Worm (Caenorhabditis elegans) whole organism, L4 larva: ENCODE results near the gene fbxa-88.

Experiments
- F44E2.7 ChIP-seq: fragments of 200-800 bp; sonication (Bioruptor generic); IDR thresholded peaks from 2 replicates; pipeline ENCODE4 v2.1.2; 2022; ENCODE audit warnings: missing genetic modification characterization, missing compliant biosample characterization
- Y5F2A.4 ChIP-seq: fragments of 200-800 bp; sonication (Bioruptor generic); optimal IDR thresholded peaks from 2 replicates; lab custom pipeline; 2018; ENCODE audit warnings: mild to moderate bottlenecking, missing genetic modification characterization, missing compliant biosample characterization
- ZK337.2 ChIP-seq: fragments of 200-800 bp; sonication (Bioruptor generic); IDR thresholded peaks from 2 replicates; pipeline ENCODE4 v1.3.6; 2022; ENCODE audit warnings: missing genetic modification reagents, missing genetic modification characterization, missing compliant biosample characterization
- aha-1 ChIP-seq: fragments of 150-350 bp; peaks from one replicate; lab custom pipeline; 2014; ENCODE audit warnings: missing biosample characterization, missing genetic modification characterization
- aly-2 ChIP-seq: sonication (generic microtip); optimal IDR thresholded peaks from 2 replicates; lab custom pipeline; 2018; ENCODE audit warnings: missing biosample characterization, missing genetic modification characterization
- ama-1 ChIP-seq: fragments of 150-350 bp; optimal IDR thresholded peaks from 2 replicates; lab custom pipeline; 2014; ENCODE audit warnings: inconsistent platforms, mixed read lengths
- arid-1 ChIP-seq: fragments of 200-800 bp; sonication (Bioruptor generic); conservative IDR thresholded peaks from 2 replicates; pipeline ENCODE4 v1.3.6; 2022; ENCODE audit warnings: missing genetic modification reagents, missing genetic modification characterization, missing compliant biosample characterization
- ceh-28 ChIP-seq: fragments of 150-350 bp; optimal IDR thresholded peaks from 2 replicates; lab custom pipeline; 2014; ENCODE audit warnings: missing biosample characterization, missing genetic modification reagents, missing genetic modification characterization
- ceh-32 ChIP-seq: sonication (generic microtip); optimal IDR thresholded peaks from 2 replicates; lab custom pipeline; 2016; ENCODE audit warnings: mild to moderate bottlenecking, missing genetic modification characterization, missing compliant biosample characterization; ENCODE audit not compliant: poor library complexity
- ceh-62 ChIP-seq: sonication (generic microtip); optimal IDR thresholded peaks from 2 replicates; lab custom pipeline; 2017; ENCODE audit warnings: missing biosample characterization, missing genetic modification characterization
- daf-12 ChIP-seq: fragments of 150-350 bp; optimal IDR thresholded peaks from 2 replicates; lab custom pipeline; 2014; ENCODE audit warnings: missing biosample characterization, missing genetic modification reagents, missing genetic modification characterization
- daf-16 ChIP-seq, 3 experiments: sonication (generic microtip); optimal IDR thresholded peaks; 2 replicates each; lab custom pipeline; 2016 to 2017; ENCODE audit warnings: missing genetic modification characterization in 3 of 3, missing genetic modification reagents in 3 of 3, mild to moderate bottlenecking in 2 of 3, missing compliant biosample characterization in 2 of 3, missing biosample characterization in 1 of 3, moderate library complexity in 1 of 3
- daf-8 ChIP-seq: fragments of 200-800 bp; sonication (Bioruptor generic); IDR thresholded peaks from 2 replicates; pipeline ENCODE4 v1.3.6; 2022; ENCODE audit warnings: missing genetic modification characterization, missing compliant biosample characterization
- dmd-6 ChIP-seq: fragments of 200-800 bp; sonication (Bioruptor generic); IDR thresholded peaks from 2 replicates; pipeline ENCODE4 v1.3.6; 2022; ENCODE audit warnings: missing genetic modification reagents, missing genetic modification characterization, missing compliant biosample characterization
- dmd-9 ChIP-seq: fragments of 200-800 bp; sonication (Bioruptor generic); IDR thresholded peaks from 2 replicates; pipeline ENCODE4 v1.3.6; 2022; ENCODE audit warnings: missing genetic modification reagents, missing genetic modification characterization, missing compliant biosample characterization
- dve-1 ChIP-seq: sonication (generic microtip); optimal IDR thresholded peaks from 2 replicates; lab custom pipeline; 2017; ENCODE audit warnings: antibody characterized with exemption, mild to moderate bottlenecking, missing genetic modification characterization, missing compliant biosample characterization; ENCODE audit not compliant: insufficient read depth
- fkh-10 ChIP-seq: fragments of 150-350 bp; optimal IDR thresholded peaks from 2 replicates; lab custom pipeline; 2014; ENCODE audit warnings: missing biosample characterization, missing genetic modification reagents, missing genetic modification characterization
- hlh-11 ChIP-seq: fragments of 200-800 bp; sonication (Bioruptor generic); optimal IDR thresholded peaks from 2 replicates; lab custom pipeline; 2018; ENCODE audit warnings: mild to moderate bottlenecking, missing genetic modification characterization, missing compliant biosample characterization
- hlh-30 ChIP-seq: sonication (generic microtip); optimal IDR thresholded peaks from 2 replicates; lab custom pipeline; 2017; ENCODE audit warnings: antibody characterized with exemption, mild to moderate bottlenecking, missing genetic modification characterization, missing compliant biosample characterization; ENCODE audit not compliant: insufficient read depth
- jun-1 ChIP-seq: fragments of 150-350 bp; optimal IDR thresholded peaks from 2 replicates; lab custom pipeline; 2014; ENCODE audit warnings: missing biosample characterization, missing genetic modification reagents, missing genetic modification characterization
- lin-29 ChIP-seq: fragments of 200-800 bp; sonication (Bioruptor generic); IDR thresholded peaks from 2 replicates; pipeline ENCODE4 v1.3.6; 2022; ENCODE audit warnings: missing genetic modification reagents, missing genetic modification characterization, missing compliant biosample characterization
- lin-38 ChIP-seq: fragments of 200-800 bp; sonication (Bioruptor generic); IDR thresholded peaks from 2 replicates; pipeline ENCODE4 v1.3.6; 2022; ENCODE audit warnings: missing genetic modification reagents, missing genetic modification characterization, missing compliant biosample characterization
- lin-39 ChIP-seq: fragments of 150-350 bp; optimal IDR thresholded peaks from 2 replicates; lab custom pipeline; 2014; ENCODE audit warnings: missing biosample characterization, missing genetic modification reagents, missing genetic modification characterization
- madf-5 ChIP-seq, 2 experiments: fragments of 200-800 bp; sonication (Bioruptor generic); IDR thresholded peaks; 2 replicates each; pipeline ENCODE4 v1.3.6; 2022; ENCODE audit warnings: missing compliant biosample characterization in 2 of 2, missing genetic modification characterization in 2 of 2
- madf-9 ChIP-seq: fragments of 200-800 bp; sonication (Bioruptor generic); conservative IDR thresholded peaks from 2 replicates; pipeline ENCODE4 v1.3.6; 2022; ENCODE audit warnings: missing genetic modification reagents, missing genetic modification characterization, missing compliant biosample characterization
- mdt-29 ChIP-seq: fragments of 200-800 bp; sonication (Bioruptor generic); IDR thresholded peaks from 2 replicates; pipeline ENCODE4 v1.3.6; 2022; ENCODE audit warnings: missing genetic modification reagents, missing genetic modification characterization, missing compliant biosample characterization
- nhr-102 ChIP-seq: sonication (generic microtip); optimal IDR thresholded peaks from 2 replicates; lab custom pipeline; 2016; ENCODE audit warnings: mild to moderate bottlenecking, missing genetic modification characterization, moderate library complexity, missing compliant biosample characterization
- nhr-11 ChIP-seq: fragments of 150-350 bp; optimal IDR thresholded peaks from 2 replicates; lab custom pipeline; 2014; ENCODE audit warnings: missing biosample characterization, missing genetic modification characterization
- nhr-237 ChIP-seq: sonication (generic microtip); optimal IDR thresholded peaks from 2 replicates; lab custom pipeline; 2017; ENCODE audit warnings: missing biosample characterization, missing genetic modification characterization
- nhr-28 ChIP-seq: fragments of 150-350 bp; optimal IDR thresholded peaks from 2 replicates; lab custom pipeline; 2014; ENCODE audit warnings: missing biosample characterization, missing genetic modification characterization
- nhr-42 ChIP-seq: fragments of 200-800 bp; sonication (Bioruptor generic); IDR thresholded peaks from 2 replicates; pipeline ENCODE4 v1.3.6; 2022; ENCODE audit warnings: missing genetic modification characterization, missing compliant biosample characterization
- pha-4 ChIP-seq, 2 experiments: fragments of 150-350 bp in 1 of 2; fragments of 200-800 bp in 1 of 2; sonication (Bioruptor generic) in 1 of 2; IDR thresholded peaks in 1 of 2; optimal IDR thresholded peaks in 1 of 2; 2 replicates each; pipeline versions ENCODE4 v1.3.6 to Lab custom; 2014 to 2022; ENCODE audit warnings: missing genetic modification characterization in 2 of 2, missing genetic modification reagents in 2 of 2, missing biosample characterization in 1 of 2, missing compliant biosample characterization in 1 of 2
- pqm-1 ChIP-seq: sonication (generic microtip); optimal IDR thresholded peaks from 2 replicates; lab custom pipeline; 2017; ENCODE audit warnings: missing biosample characterization, missing genetic modification characterization
- saeg-2 ChIP-seq: fragments of 200-800 bp; sonication (Bioruptor generic); IDR thresholded peaks from 2 replicates; pipeline ENCODE4 v1.3.6; 2022; ENCODE audit warnings: missing genetic modification reagents, missing genetic modification characterization, missing compliant biosample characterization
- sdz-12 ChIP-seq: fragments of 200-800 bp; sonication (Bioruptor generic); optimal IDR thresholded peaks from 2 replicates; lab custom pipeline; 2018; ENCODE audit warnings: mild to moderate bottlenecking, missing genetic modification characterization, missing compliant biosample characterization
- set-16 ChIP-seq: fragments of 200-800 bp; sonication (Bioruptor generic); IDR thresholded peaks from 2 replicates; pipeline ENCODE4 v1.3.6; 2022; ENCODE audit warnings: missing genetic modification reagents, missing genetic modification characterization, missing compliant biosample characterization
- spr-1 ChIP-seq: sonication (generic microtip); optimal IDR thresholded peaks from 2 replicates; lab custom pipeline; 2016; ENCODE audit warnings: mild to moderate bottlenecking, missing genetic modification characterization, missing compliant biosample characterization
- tra-1 ChIP-seq: fragments of 200-800 bp; sonication (Bioruptor generic); IDR thresholded peaks from 2 replicates; pipeline ENCODE4 v1.3.6; 2022; ENCODE audit warnings: missing genetic modification reagents, missing genetic modification characterization, missing compliant biosample characterization
- unc-62 ChIP-seq, 3 experiments: fragments of 150-350 bp in 1 of 3; sonication (generic microtip); optimal IDR thresholded peaks in 2 of 3; peaks in 1 of 3; 1 replicate in 1 of 3; 2 replicates in 2 of 3; lab custom pipeline; 2014 to 2017; ENCODE audit warnings: missing biosample characterization in 3 of 3, missing genetic modification characterization in 3 of 3, missing genetic modification reagents in 3 of 3, missing genotype in 1 of 3
- zfp-3 ChIP-seq: fragments of 200-800 bp; sonication (Bioruptor generic); conservative IDR thresholded peaks from 2 replicates; pipeline ENCODE4 v1.3.6; 2022; ENCODE audit warnings: missing genetic modification reagents, missing genetic modification characterization, missing compliant biosample characterization
- zip-2 ChIP-seq: fragments of 150-350 bp; optimal IDR thresholded peaks from 2 replicates; lab custom pipeline; 2014; ENCODE audit warnings: missing biosample characterization, missing genetic modification characterization

Gene fbxa-88

ce11 chrV:16131249-16131648 lies 11.7 kb downstream of the fbxa-88 start, which contains the start of gene fbxa-142:
TSS of gene fbxa-142 (minus strand) at chrV:16131349.
- no peak for TF ChIP-seq dmd-9 (GFP tag; lab: Robert Waterston, UW)
- no peak for TF ChIP-seq madf-9 (GFP tag; lab: Robert Waterston, UW)
- TF ChIP-seq ceh-28 (tag; lab: Kevin White, UChicago): no peak
- no peak for TF ChIP-seq madf-5 (GFP tag; IDR thresholded peaks at IDR 0.05; lab: Robert Waterston, UW)
- peak in 1 of 2 experiments; percentile 27 for TF ChIP-seq unc-62 (GFP tag; optimal IDR thresholded peaks at IDR 0.05 in 1 of 2; lab: Kevin White, UChicago)
- no peak for TF ChIP-seq unc-62 (tag; optimal IDR thresholded peaks at IDR 0.05; lab: Kevin White, UChicago)

- no peak for TF ChIP-seq nhr-11
- TF ChIP-seq dve-1 (tag; lab: Kevin White, UChicago): peak; percentile 38
- TF ChIP-seq lin-38 (GFP tag; lab: Robert Waterston, UW): no peak
- no peak for TF ChIP-seq spr-1 (tag; lab: Kevin White, UChicago)
- TF ChIP-seq nhr-102 (tag; lab: Kevin White, UChicago): no peak
- TF ChIP-seq dmd-6: no peak
- TF ChIP-seq pqm-1 (tag; lab: Kevin White, UChicago): peak; percentile 78
- TF ChIP-seq set-16 (GFP tag; lab: Robert Waterston, UW): no peak
- no peak for TF ChIP-seq zfp-3 (GFP tag; lab: Robert Waterston, UW)
- no peak for TF ChIP-seq zip-2
- TF ChIP-seq mdt-29: no peak
- no peak for TF ChIP-seq daf-16 (GFP tag; optimal IDR thresholded peaks at IDR 0.05; lab: Kevin White, UChicago)
- peak; percentile 38 for TF ChIP-seq daf-16 (tag; optimal IDR thresholded peaks at IDR 0.05; lab: Kevin White, UChicago)
- no peak for TF ChIP-seq madf-9 (GFP tag; lab: Robert Waterston, UW)
- no peak for TF ChIP-seq jun-1 (tag; lab: Kevin White, UChicago)
Measured at ce11 chrV:16129116-16129515, 13.8 kb downstream of the fbxa-88 start.

ce11 chrV:16127401-16127800 lies 15.5 kb downstream of the fbxa-88 start, which contains the start of gene fbxa-143:
TSS of gene fbxa-143 (minus strand) at chrV:16127501.
- TF ChIP-seq nhr-237 (tag; lab: Kevin White, UChicago): no peak
- no peak for TF ChIP-seq lin-38 (GFP tag; lab: Robert Waterston, UW)
- peak; percentile 48 for TF ChIP-seq nhr-28 (tag; lab: Kevin White, UChicago)
- no peak for TF ChIP-seq aly-2
- no peak for TF ChIP-seq F44E2.7

- TF ChIP-seq arid-1 (GFP tag; lab: Robert Waterston, UW) (no peak), nhr-102 (tag; lab: Kevin White, UChicago) (no peak), ceh-32 (tag; lab: Kevin White, UChicago) (no peak), ZK337.2 (GFP tag; lab: Robert Waterston, UW) (no peak)
Measured at ce11 chrV:16124739-16125138, 18.2 kb downstream of the fbxa-88 start, which contains the start of gene nhr-111. TSS of gene nhr-111 (minus strand) at chrV:16124839.

- TF ChIP-seq lin-39 (tag; lab: Kevin White, UChicago): no peak
- no peak for TF ChIP-seq daf-12 (tag; lab: Kevin White, UChicago)
- TF ChIP-seq saeg-2: no peak
- no peak for TF ChIP-seq lin-29 (GFP tag; lab: Robert Waterston, UW)
- no peak for TF ChIP-seq aha-1 (tag; lab: Kevin White, UChicago)
- TF ChIP-seq ceh-62 (tag; lab: Kevin White, UChicago): no peak
- TF ChIP-seq dve-1 (tag; lab: Kevin White, UChicago): peak; percentile 32
- no peak for TF ChIP-seq fkh-10 (GFP tag; lab: Kevin White, UChicago)
- no peak for TF ChIP-seq hlh-11 (tag; lab: Kevin White, UChicago)
- peak; percentile 60 for TF ChIP-seq nhr-28 (tag; lab: Kevin White, UChicago)
- no peak for TF ChIP-seq pha-4 (GFP tag; IDR thresholded peaks at IDR 0.05; lab: Robert Waterston, UW)
- peak; percentile 7 for TF ChIP-seq pha-4 (tag; optimal IDR thresholded peaks at IDR 0.05; lab: Kevin White, UChicago)
- TF ChIP-seq pqm-1 (tag; lab: Kevin White, UChicago): peak; percentile 1
- no peak for TF ChIP-seq ama-1 (lab: Kevin White, UChicago)
- no peak for TF ChIP-seq Y5F2A.4 (GFP tag; lab: Kevin White, UChicago)
- TF ChIP-seq dmd-6: peak; percentile 12; the same call in 1 of the 2 replicates
- TF ChIP-seq daf-8: no peak
- no peak for TF ChIP-seq sdz-12 (GFP tag; lab: Kevin White, UChicago)
- no peak for TF ChIP-seq nhr-42 (GFP tag; lab: Robert Waterston, UW)
- no peak for TF ChIP-seq hlh-30 (tag; lab: Kevin White, UChicago)
- TF ChIP-seq tra-1 (GFP tag; lab: Robert Waterston, UW): no peak
- TF ChIP-seq arid-1 (GFP tag; lab: Robert Waterston, UW): no peak
- TF ChIP-seq daf-16 (GFP tag; optimal IDR thresholded peaks at IDR 0.05; lab: Kevin White, UChicago): no peak
- TF ChIP-seq daf-16 (tag; optimal IDR thresholded peaks at IDR 0.05; lab: Kevin White, UChicago): peak; percentile 29
Measured at ce11 chrV:16121451-16121850, 21.5 kb downstream of the fbxa-88 start.
